Fruit fly (Drosophila melanogaster): Measurements from ENCODE around the gene CG15824.

The CG15824 gene

dm6 chr2L:850727-851257 is 34.1 kb downstream of the CG15824 start, which contains the start of gene drongo (continued):
- TF ChIP-seq CG42726 (GFP tag; IDR thresholded peaks at IDR 0.05; ENCODE audit: partially characterized antibody) (peak; percentile 83), pros (GFP tag; optimal IDR thresholded peaks at IDR 0.05) (peak; percentile 42), Sry-δ (GFP tag; optimal IDR thresholded peaks at IDR 0.05) (peak; percentile 61), CG3281 (GFP tag; optimal IDR thresholded peaks at IDR 0.05) (peak; percentile 41), jigr1 (GFP tag; IDR thresholded peaks at IDR 0.05) (no peak), CG10543 (GFP tag; optimal IDR thresholded peaks at IDR 0.05) (peak; percentile 76), CG14710 (tag; optimal IDR thresholded peaks at IDR 0.05) (peak; percentile 51), Med (GFP tag) (peak; percentile 90), sim (GFP tag; IDR thresholded peaks at IDR 0.05) (0 out of 2 replicates have a peak, but pooled peaks have one; percentile 8), CG11085 (GFP tag; IDR thresholded peaks at IDR 0.05) (no peak), CG6689 (GFP tag; IDR thresholded peaks at IDR 0.05) (no peak), NC2β (GFP tag; optimal IDR thresholded peaks at IDR 0.05) (peak; percentile 53), Fer3 (tag; optimal IDR thresholded peaks at IDR 0.05) (peak; percentile 23), Xbp1 (GFP tag; optimal IDR thresholded peaks at IDR 0.05) (peak; percentile 45), D19B (GFP tag; optimal IDR thresholded peaks at IDR 0.05) (no peak), br (optimal IDR thresholded peaks at IDR 0.05) (no peak), sr (GFP tag; IDR thresholded peaks at IDR 0.05) (no peak; the same call in 2 of the 3 replicates), Drgx (GFP tag; IDR thresholded peaks at IDR 0.05) (0 out of 2 replicates have a peak, but pooled peaks have one; percentile 23), Rx (GFP tag; IDR thresholded peaks at IDR 0.05) (no peak), D (optimal IDR thresholded peaks at IDR 0.05) (no peak), D (GFP tag; optimal IDR thresholded peaks at IDR 0.05) (no peak), MBD-R2 (GFP tag; IDR thresholded peaks at IDR 0.05) (peak; percentile 37), CG30020 (tag; optimal IDR thresholded peaks at IDR 0.05) (peak; percentile 44), Mad (GFP tag; optimal IDR thresholded peaks at IDR 0.05) (no peak), CG31365 (tag; optimal IDR thresholded peaks at IDR 0.05) (peak; percentile 6), CG8944 (GFP tag; optimal IDR thresholded peaks at IDR 0.05) (no peak), so (GFP tag; IDR thresholded peaks at IDR 0.05) (peak; percentile 50; the same call in 1 of the 3 replicates), dpn (GFP tag; optimal IDR thresholded peaks at IDR 0.05) (peak in 1 of 2 experiments; percentile 44), Dek (tag; optimal IDR thresholded peaks at IDR 0.05) (no peak), Poxn (GFP tag; IDR thresholded peaks at IDR 0.05) (no peak), CG2116 (GFP tag; optimal IDR thresholded peaks at IDR 0.05) (peak; percentile 55), Trl (optimal IDR thresholded peaks at IDR 0.05) (no peak), Trl (GFP tag; optimal IDR thresholded peaks at IDR 0.05) (peak; percentile 53), CG13424 (tag; optimal IDR thresholded peaks at IDR 0.05) (peak; percentile 13), pita (GFP tag; optimal IDR thresholded peaks at IDR 0.05) (peak; percentile 74), CG9609 (GFP tag; optimal IDR thresholded peaks at IDR 0.05) (peak; percentile 2), Adf1 (GFP tag; IDR thresholded peaks at IDR 0.05) (peak; percentile 52; the same call in 1 of the 2 replicates), CG17361 (GFP tag; IDR thresholded peaks at IDR 0.05) (no peak), B-H1 (GFP tag; IDR thresholded peaks at IDR 0.05) (no peak), CG3407 (GFP tag; optimal IDR thresholded peaks at IDR 0.05) (peak; percentile 5), CG2712 (tag; optimal IDR thresholded peaks at IDR 0.05) (peak; percentile 41), CG1602 (GFP tag; optimal IDR thresholded peaks at IDR 0.05) (no peak), slbo (GFP tag; IDR thresholded peaks at IDR 0.05) (peak; percentile 33), Nf-YA (GFP tag; IDR thresholded peaks at IDR 0.05) (no peak), CG43689 (GFP tag; IDR thresholded peaks at IDR 0.05) (0 out of 2 replicates have a peak, but pooled peaks have one; percentile 10), aop (GFP tag; IDR thresholded peaks at IDR 0.05) (no peak), Elba2 (GFP tag; optimal IDR thresholded peaks at IDR 0.05) (no peak), gem (tag; optimal IDR thresholded peaks at IDR 0.05) (no peak), NFAT (GFP tag; IDR thresholded peaks at IDR 0.05) (peak; percentile 47; the same call in 1 of the 2 replicates), gsb-n (tag; optimal IDR thresholded peaks at IDR 0.05) (peak; percentile 39), z (GFP tag; IDR thresholded peaks at IDR 0.05) (no peak), mirr (GFP tag; optimal IDR thresholded peaks at IDR 0.05) (peak; percentile 64)
